Fruit fly (Drosophila melanogaster) whole organism, prepupa: Measurements from ENCODE around the gene CG13685.
A peak's percentile ranks its signal among the peaks of the same experiment; 100 is the strongest.

Experiments
- CG11762 ChIP-seq: fragments of 200-800 bp; sonication (Bioruptor generic); optimal IDR thresholded peaks from 3 replicates; lab custom pipeline; 2016; ENCODE audit warnings: missing biosample characterization, missing genetic modification characterization; ENCODE audit not compliant: insufficient read depth
- CG31627 ChIP-seq: fragments of 200-800 bp; sonication (Bioruptor generic); optimal IDR thresholded peaks from 3 replicates; lab custom pipeline; 2016; ENCODE audit warnings: missing biosample characterization, missing genetic modification characterization
- CG7368 ChIP-seq: fragments of 200-800 bp; sonication (Bioruptor generic); optimal IDR thresholded peaks from 3 replicates; lab custom pipeline; 2016; ENCODE audit warnings: missing biosample characterization, missing genetic modification characterization
- OdsH ChIP-seq: fragments of 200-800 bp; sonication (Bioruptor generic); optimal IDR thresholded peaks from 3 replicates; lab custom pipeline; 2016; ENCODE audit warnings: missing biosample characterization, missing genetic modification characterization
- Sox102F ChIP-seq: fragments of 200-800 bp; sonication (Bioruptor generic); optimal IDR thresholded peaks from 2 replicates; lab custom pipeline; 2016; ENCODE audit warnings: missing biosample characterization, mild to moderate bottlenecking, missing genetic modification characterization
- vri ChIP-seq: fragments of 200-800 bp; sonication (Bioruptor generic); optimal IDR thresholded peaks from 3 replicates; lab custom pipeline; 2016; ENCODE audit warnings: missing biosample characterization, mild to moderate bottlenecking, missing genetic modification characterization

DNA sequence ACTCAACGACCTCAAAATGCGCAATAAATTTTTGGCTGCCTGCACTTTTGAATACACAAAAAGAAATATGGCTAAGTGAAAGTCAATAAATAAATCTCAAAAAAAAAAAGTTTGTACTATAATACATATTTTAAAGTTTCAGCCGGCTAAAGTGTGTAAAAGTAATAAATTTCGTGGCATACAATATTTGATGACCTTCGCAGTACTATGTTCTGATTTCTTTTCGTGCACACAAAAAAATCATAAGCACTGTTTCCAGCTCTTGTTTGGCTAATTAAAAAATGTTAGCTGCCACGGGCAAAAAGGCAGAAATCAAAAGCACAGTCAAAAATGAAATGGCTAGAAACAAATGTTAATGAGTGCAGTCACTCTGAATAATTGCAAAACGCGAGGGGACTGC is 45.1 kb downstream of the CG13685 start:
- TF ChIP-seq Sox102F (peak; percentile 82), vri (GFP tag; lab: Kevin White, UChicago) (peak; percentile 88), OdsH (GFP tag; lab: Kevin White, UChicago) (peak; percentile 47), CG7368 (peak; percentile 12), CG11762 (GFP tag; lab: Kevin White, UChicago) (peak; percentile 0), CG31627 (GFP tag; lab: Kevin White, UChicago) (peak; percentile 87)
